Worm (Caenorhabditis elegans): ENCODE data around the gene str-208.

DNA sequence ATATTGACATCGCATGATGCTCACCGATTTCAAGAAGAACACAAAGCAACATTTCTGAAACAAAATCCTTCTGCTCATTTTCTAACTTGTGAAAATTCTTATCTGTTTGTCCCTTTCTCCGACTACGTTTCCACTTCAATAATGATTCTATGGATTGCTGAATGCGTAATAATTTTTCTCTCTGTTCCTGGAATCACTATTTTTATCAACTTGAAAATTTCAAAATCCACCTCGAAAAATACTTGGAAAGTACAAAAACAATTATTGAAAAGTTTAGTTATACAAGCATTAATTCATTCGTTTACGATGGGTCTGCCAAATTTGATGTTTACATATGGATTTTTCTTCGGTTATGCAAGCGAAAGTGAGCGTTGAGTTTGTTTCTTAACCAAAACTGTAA lies 34.6 kb upstream of the str-208 start, which contains the start of gene srh-22:
- TF ChIP-seq mdl-1 (tag; optimal IDR thresholded peaks at IDR 0.05) (no peak), ama-1 (optimal IDR thresholded peaks at IDR 0.05) (no peak), nhr-76 (tag; optimal IDR thresholded peaks at IDR 0.05) (no peak), mep-1 (tag; optimal IDR thresholded peaks at IDR 0.05) (no peak), tag-97 (GFP tag; IDR thresholded peaks at IDR 0.05) (no peak), vab-7 (GFP tag; IDR thresholded peaks at IDR 0.05) (no peak), nhr-25 (tag; optimal IDR thresholded peaks at IDR 0.05; ENCODE audit: borderline replicate concordance, insufficient read depth) (no peak), lir-3 (tag; optimal IDR thresholded peaks at IDR 0.05) (no peak), pha-4 (GFP tag; IDR thresholded peaks at IDR 0.05) (no peak), pha-4 (tag; optimal IDR thresholded peaks at IDR 0.05) (no peak), ceh-28 (tag; optimal IDR thresholded peaks at IDR 0.05) (no peak), nhr-10 (tag; optimal IDR thresholded peaks at IDR 0.05) (no peak), lin-13 (GFP tag; optimal IDR thresholded peaks at IDR 0.05) (no peak)
